Worm (Caenorhabditis elegans) whole organism, early embryonic: ENCODE results near the gene flp-18.

Experiments
- F13C5.2 ChIP-seq: sonication (generic microtip); optimal IDR thresholded peaks from 2 replicates; lab custom pipeline; 2017; ENCODE audit warnings: mild to moderate bottlenecking, missing genetic modification characterization, inconsistent platforms, missing compliant biosample characterization
- ama-1 ChIP-seq: fragments of 150-350 bp; optimal IDR thresholded peaks from 2 replicates; lab custom pipeline; 2014
- ets-7 ChIP-seq: sonication (generic microtip); optimal IDR thresholded peaks from 2 replicates; lab custom pipeline; 2016; ENCODE audit warnings: missing genotype, missing genetic modification characterization, missing compliant biosample characterization

DNA sequence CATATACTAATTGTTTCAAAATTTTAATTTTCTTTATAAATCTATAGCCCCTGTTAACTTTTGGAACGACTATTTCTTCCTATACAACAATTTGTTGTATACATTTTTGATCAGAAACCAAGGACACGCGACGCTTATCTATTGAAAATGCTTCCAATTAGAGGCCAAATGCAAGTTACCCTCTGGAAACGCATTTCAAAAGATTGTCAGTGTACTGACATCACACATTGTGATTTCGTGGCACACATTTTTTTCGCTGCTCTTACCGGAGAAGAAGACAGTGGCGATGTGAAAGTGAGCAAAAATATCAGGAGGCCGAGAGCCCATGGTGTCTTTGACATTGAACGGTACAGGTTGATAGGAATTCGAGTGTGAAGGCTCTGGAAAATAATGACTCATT lies 27.1 kb upstream of the flp-18 start, which contains the start of gene cnnm-3:
- no peak for TF ChIP-seq ama-1
- no peak for TF ChIP-seq F13C5.2 (tag; lab: Kevin White, UChicago)
- TF ChIP-seq ets-7 (tag; lab: Kevin White, UChicago): no peak
